Worm (Caenorhabditis elegans) whole organism, L4 larva: ENCODE data around the gene fbxc-43.

Experiments
- F49E8.2 ChIP-seq: sonication (generic microtip); optimal IDR thresholded peaks from 2 replicates; lab custom pipeline; 2016; ENCODE audit warnings: missing compliant biosample characterization, mild to moderate bottlenecking, missing genetic modification characterization, borderline replicate concordance
- Y5F2A.4 ChIP-seq: fragments of 200-800 bp; sonication (Bioruptor generic); optimal IDR thresholded peaks from 2 replicates; lab custom pipeline; 2018; ENCODE audit warnings: mild to moderate bottlenecking, missing genetic modification characterization, missing compliant biosample characterization
- arid-1 ChIP-seq: fragments of 200-800 bp; sonication (Bioruptor generic); conservative IDR thresholded peaks from 2 replicates; pipeline ENCODE4 v1.3.6; 2022; ENCODE audit warnings: missing genetic modification reagents, missing genetic modification characterization, missing compliant biosample characterization
- ceh-32 ChIP-seq: sonication (generic microtip); optimal IDR thresholded peaks from 2 replicates; lab custom pipeline; 2016; ENCODE audit warnings: mild to moderate bottlenecking, missing genetic modification characterization, missing compliant biosample characterization; ENCODE audit not compliant: poor library complexity
- daf-12 ChIP-seq: fragments of 150-350 bp; optimal IDR thresholded peaks from 2 replicates; lab custom pipeline; 2014; ENCODE audit warnings: missing biosample characterization, missing genetic modification reagents, missing genetic modification characterization
- daf-16 ChIP-seq, 3 experiments: sonication (generic microtip); optimal IDR thresholded peaks; 2 replicates each; lab custom pipeline; 2016 to 2017; ENCODE audit warnings: missing genetic modification characterization in 3 of 3, missing genetic modification reagents in 3 of 3, mild to moderate bottlenecking in 2 of 3, missing compliant biosample characterization in 2 of 3, missing biosample characterization in 1 of 3, moderate library complexity in 1 of 3
- dmd-6 ChIP-seq: fragments of 200-800 bp; sonication (Bioruptor generic); IDR thresholded peaks from 2 replicates; pipeline ENCODE4 v1.3.6; 2022; ENCODE audit warnings: missing genetic modification reagents, missing genetic modification characterization, missing compliant biosample characterization
- duxl-1 ChIP-seq: sonication (generic microtip); optimal IDR thresholded peaks from 2 replicates; lab custom pipeline; 2016; ENCODE audit warnings: mild to moderate bottlenecking, missing genetic modification characterization, moderate library complexity, missing compliant biosample characterization; ENCODE audit not compliant: poor library complexity
- hif-1 ChIP-seq, 2 experiments: sonication (generic microtip); optimal IDR thresholded peaks; 2 replicates each; lab custom pipeline; 2016 to 2017; ENCODE audit warnings: missing compliant biosample characterization in 2 of 2, missing genetic modification characterization in 2 of 2, missing genetic modification reagents in 2 of 2, missing genotype in 2 of 2, mild to moderate bottlenecking in 1 of 2
- hlh-11 ChIP-seq: fragments of 200-800 bp; sonication (Bioruptor generic); optimal IDR thresholded peaks from 2 replicates; lab custom pipeline; 2018; ENCODE audit warnings: mild to moderate bottlenecking, missing genetic modification characterization, missing compliant biosample characterization
- lin-39 ChIP-seq: fragments of 150-350 bp; optimal IDR thresholded peaks from 2 replicates; lab custom pipeline; 2014; ENCODE audit warnings: missing biosample characterization, missing genetic modification reagents, missing genetic modification characterization
- lsy-2 ChIP-seq, 2 experiments: fragments of 150-350 bp in 1 of 2; sonication (generic microtip) in 1 of 2; optimal IDR thresholded peaks; 2 replicates each; lab custom pipeline; 2014 to 2017; ENCODE audit warnings: missing biosample characterization in 2 of 2, missing genetic modification characterization in 2 of 2
- madf-9 ChIP-seq: fragments of 200-800 bp; sonication (Bioruptor generic); conservative IDR thresholded peaks from 2 replicates; pipeline ENCODE4 v1.3.6; 2022; ENCODE audit warnings: missing genetic modification reagents, missing genetic modification characterization, missing compliant biosample characterization
- mdt-29 ChIP-seq: fragments of 200-800 bp; sonication (Bioruptor generic); IDR thresholded peaks from 2 replicates; pipeline ENCODE4 v1.3.6; 2022; ENCODE audit warnings: missing genetic modification reagents, missing genetic modification characterization, missing compliant biosample characterization
- mxl-3 ChIP-seq: fragments of 200-800 bp; sonication (Bioruptor generic); optimal IDR thresholded peaks from 2 replicates; lab custom pipeline; 2018; ENCODE audit warnings: mild to moderate bottlenecking, missing genetic modification characterization, missing compliant biosample characterization
- nhr-102 ChIP-seq: sonication (generic microtip); optimal IDR thresholded peaks from 2 replicates; lab custom pipeline; 2016; ENCODE audit warnings: mild to moderate bottlenecking, missing genetic modification characterization, moderate library complexity, missing compliant biosample characterization
- nhr-111 ChIP-seq: fragments of 200-800 bp; sonication (Bioruptor generic); optimal IDR thresholded peaks from 2 replicates; lab custom pipeline; 2018; ENCODE audit warnings: mild to moderate bottlenecking, missing genetic modification characterization, missing compliant biosample characterization
- nhr-28 ChIP-seq: fragments of 150-350 bp; optimal IDR thresholded peaks from 2 replicates; lab custom pipeline; 2014; ENCODE audit warnings: missing biosample characterization, missing genetic modification characterization
- nhr-6 ChIP-seq: fragments of 150-350 bp; optimal IDR thresholded peaks from 2 replicates; lab custom pipeline; 2014; ENCODE audit warnings: missing biosample characterization, missing genetic modification characterization
- pqm-1 ChIP-seq: sonication (generic microtip); optimal IDR thresholded peaks from 2 replicates; lab custom pipeline; 2017; ENCODE audit warnings: missing biosample characterization, missing genetic modification characterization
- saeg-2 ChIP-seq: fragments of 200-800 bp; sonication (Bioruptor generic); IDR thresholded peaks from 2 replicates; pipeline ENCODE4 v1.3.6; 2022; ENCODE audit warnings: missing genetic modification reagents, missing genetic modification characterization, missing compliant biosample characterization
- skn-1 ChIP-seq: fragments of 150-350 bp; optimal IDR thresholded peaks from 2 replicates; lab custom pipeline; 2014; ENCODE audit warnings: missing biosample characterization, missing genetic modification characterization
- unc-130 ChIP-seq: sonication (generic microtip); optimal IDR thresholded peaks from 2 replicates; lab custom pipeline; 2016; ENCODE audit warnings: missing genetic modification reagents, missing genetic modification characterization, missing compliant biosample characterization
- unc-62 ChIP-seq, 3 experiments: fragments of 150-350 bp in 1 of 3; sonication (generic microtip); optimal IDR thresholded peaks in 2 of 3; peaks in 1 of 3; 1 replicate in 1 of 3; 2 replicates in 2 of 3; lab custom pipeline; 2014 to 2017; ENCODE audit warnings: missing biosample characterization in 3 of 3, missing genetic modification characterization in 3 of 3, missing genetic modification reagents in 3 of 3, missing genotype in 1 of 3
- zag-1 ChIP-seq: fragments of 150-350 bp; optimal IDR thresholded peaks from 2 replicates; lab custom pipeline; 2014; ENCODE audit warnings: missing biosample characterization, missing genetic modification characterization
- zip-2 ChIP-seq: fragments of 150-350 bp; optimal IDR thresholded peaks from 2 replicates; lab custom pipeline; 2014; ENCODE audit warnings: missing biosample characterization, missing genetic modification characterization

fbxc-43 gene

ce11 chrII:4222469-4222868 lies 13.3 kb downstream of the fbxc-43 start:
- TF ChIP-seq F49E8.2 (tag; lab: Kevin White, UChicago) (peak; percentile 59), madf-9 (GFP tag; lab: Robert Waterston, UW) (no peak)

ce11 chrII:4219062-4219461 lies 16.7 kb downstream of the fbxc-43 start, which contains the start of gene F31D5.1:
Gene F31D5.1 (plus strand): TSS chrII:4219362.
- TF ChIP-seq nhr-28 (tag; lab: Kevin White, UChicago), result no peak
- TF ChIP-seq duxl-1 (tag; lab: Kevin White, UChicago), result no peak
- TF ChIP-seq arid-1 (GFP tag; lab: Robert Waterston, UW), result no peak
- no peak for TF ChIP-seq nhr-6
- no peak for TF ChIP-seq zag-1
- TF ChIP-seq nhr-102 (tag; lab: Kevin White, UChicago), result no peak
- TF ChIP-seq zip-2 (tag; lab: Kevin White, UChicago), result no peak
- TF ChIP-seq Y5F2A.4 (GFP tag; lab: Kevin White, UChicago), result no peak
- TF ChIP-seq lsy-2 (tag; optimal IDR thresholded peaks at IDR 0.05; lab: Kevin White, UChicago), result no peak
- no peak for TF ChIP-seq ceh-32 (tag; lab: Kevin White, UChicago)
- no peak for TF ChIP-seq unc-130 (GFP tag; lab: Kevin White, UChicago)

ce11 chrII:4215318-4215717 lies 20.5 kb downstream of the fbxc-43 start, which contains the start of gene F31D5.2:
Gene F31D5.2 (plus strand): TSS chrII:4215618.
- peak in 1 of 2 experiments; percentile 27 for TF ChIP-seq unc-62 (GFP tag; optimal IDR thresholded peaks at IDR 0.05 in 1 of 2; lab: Kevin White, UChicago)
- TF ChIP-seq unc-62 (tag; optimal IDR thresholded peaks at IDR 0.05; lab: Kevin White, UChicago), result no peak
- TF ChIP-seq nhr-111 (GFP tag; lab: Kevin White, UChicago), result no peak
- TF ChIP-seq mxl-3, result no peak

ce11 chrII:4211113-4211512 lies 24.7 kb downstream of the fbxc-43 start, which contains the start of gene F31D5.7:
Gene F31D5.7 (plus strand): TSS chrII:4211413.
- TF ChIP-seq hif-1 (tag; optimal IDR thresholded peaks at IDR 0.05; lab: Kevin White, UChicago), result no peak
- TF ChIP-seq, all 104 proteins: peak for 0

ce11 chrII:4209071-4209747 lies 26.6 kb downstream of the fbxc-43 start, which contains the start of gene F31D5.6:
Gene F31D5.6 (plus strand): TSS chrII:4209697.
- no peak for TF ChIP-seq dmd-6 (GFP tag; lab: Robert Waterston, UW)
- TF ChIP-seq daf-12 (tag; lab: Kevin White, UChicago), result no peak
- TF ChIP-seq mdt-29 (GFP tag; lab: Robert Waterston, UW), result no peak
- TF ChIP-seq lin-39 (tag; lab: Kevin White, UChicago), result no peak
- TF ChIP-seq saeg-2, result no peak
- TF ChIP-seq, all 104 proteins: peak for 0

ce11 chrII:4203729-4204184 lies 32.0 kb downstream of the fbxc-43 start, which contains the start of gene mth-1:
Gene mth-1 (minus strand): TSS chrII:4203779.
- TF ChIP-seq hlh-11, result peak; percentile 12
- TF ChIP-seq pqm-1, result peak; percentile 68
- no peak for TF ChIP-seq nhr-6
- TF ChIP-seq daf-16 (GFP tag; optimal IDR thresholded peaks at IDR 0.05; lab: Kevin White, UChicago), result no peak
- TF ChIP-seq daf-16 (tag; optimal IDR thresholded peaks at IDR 0.05; lab: Kevin White, UChicago), result peak; percentile 42
- no peak for TF ChIP-seq duxl-1 (tag; lab: Kevin White, UChicago)
- TF ChIP-seq skn-1 (tag; lab: Kevin White, UChicago), result no peak
- TF ChIP-seq dmd-6 (GFP tag; lab: Robert Waterston, UW), result peak; percentile 29; the same call in 1 of the 2 replicates
